Fruit fly (Drosophila melanogaster) whole organism, embryonic: ENCODE data around the gene Gale.

ENCODE experiments used
- ATbp ChIP-seq: fragments of 200-800 bp; sonication (Bioruptor generic); optimal IDR thresholded peaks from 2 replicates; lab custom pipeline; 2017; ENCODE audit warnings: missing biosample characterization, mild to moderate bottlenecking, missing genetic modification characterization, missing genetic modification reagents
- CG10147 ChIP-seq: fragments of 200-800 bp; sonication (Bioruptor generic); optimal IDR thresholded peaks from 2 replicates; lab custom pipeline; 2019; ENCODE audit warnings: missing biosample characterization, mild to moderate bottlenecking, missing genetic modification characterization, moderate library complexity
- CG10267 ChIP-seq: fragments of 200-800 bp; sonication (Bioruptor generic); optimal IDR thresholded peaks from 2 replicates; lab custom pipeline; 2018; ENCODE audit warnings: missing biosample characterization, mild to moderate bottlenecking, missing genetic modification characterization, moderate library complexity
- CG10321 ChIP-seq: fragments of 200-800 bp; sonication (Bioruptor generic); IDR thresholded peaks from 2 replicates; pipeline ENCODE4 v1.3.6; 2022; ENCODE audit warnings: missing biosample characterization, missing genetic modification characterization
- CG12071 ChIP-seq: fragments of 200-800 bp; sonication (Bioruptor generic); optimal IDR thresholded peaks from 3 replicates; lab custom pipeline; 2018; ENCODE audit warnings: missing biosample characterization, mild to moderate bottlenecking, missing genetic modification characterization
- CG12155 ChIP-seq: fragments of 200-800 bp; sonication (Bioruptor generic); optimal IDR thresholded peaks from 3 replicates; lab custom pipeline; 2016; ENCODE audit warnings: missing biosample characterization, missing genetic modification characterization
- CG12299 ChIP-seq: fragments of 200-800 bp; sonication (Bioruptor generic); optimal IDR thresholded peaks from 2 replicates; lab custom pipeline; 2018; ENCODE audit warnings: missing biosample characterization, mild to moderate bottlenecking, missing genetic modification characterization
- CG14860 ChIP-seq: fragments of 200-800 bp; sonication (Bioruptor generic); IDR thresholded peaks from 3 replicates; pipeline ENCODE4 v1.3.6; 2022; ENCODE audit warnings: missing biosample characterization, missing genetic modification characterization; ENCODE audit not compliant: partially characterized antibody
- CG15514 ChIP-seq: fragments of 200-800 bp; sonication (Bioruptor generic); optimal IDR thresholded peaks from 3 replicates; lab custom pipeline; 2017; ENCODE audit warnings: missing biosample characterization, missing genetic modification characterization, mild to moderate bottlenecking, moderate library complexity, missing genetic modification reagents
- CG16863 ChIP-seq: fragments of 200-800 bp; sonication (Bioruptor generic); optimal IDR thresholded peaks from 3 replicates; lab custom pipeline; 2016; ENCODE audit warnings: missing biosample characterization, missing genetic modification characterization
- CG18476 ChIP-seq: fragments of 200-800 bp; sonication (Bioruptor generic); optimal IDR thresholded peaks from 2 replicates; lab custom pipeline; 2016; ENCODE audit warnings: missing biosample characterization, mild to moderate bottlenecking, missing genetic modification characterization
- CG18619 ChIP-seq: fragments of 200-800 bp; sonication (Bioruptor generic); optimal IDR thresholded peaks from 3 replicates; lab custom pipeline; 2017; ENCODE audit warnings: missing biosample characterization, mild to moderate bottlenecking, missing genetic modification characterization
- CG2875 ChIP-seq: fragments of 200-800 bp; sonication (Bioruptor generic); optimal IDR thresholded peaks from 2 replicates; lab custom pipeline; 2017; ENCODE audit warnings: missing biosample characterization, mild to moderate bottlenecking, missing genetic modification characterization, missing genetic modification reagents
- CG3838 ChIP-seq: fragments of 200-800 bp; sonication (Bioruptor generic); optimal IDR thresholded peaks from 3 replicates; lab custom pipeline; 2016; ENCODE audit warnings: missing biosample characterization, missing genetic modification characterization
- CG4730 ChIP-seq: fragments of 200-800 bp; sonication (Bioruptor generic); IDR thresholded peaks from 2 replicates; pipeline ENCODE4 v1.3.6; 2022; ENCODE audit warnings: missing biosample characterization, missing genetic modification characterization
- CG7357 ChIP-seq: fragments of 200-800 bp; sonication (Bioruptor generic); IDR thresholded peaks from 3 replicates; pipeline ENCODE4 v1.3.6; 2022; ENCODE audit warnings: missing biosample characterization, missing genetic modification characterization
- CG7556 ChIP-seq: fragments of 200-800 bp; sonication (Bioruptor generic); optimal IDR thresholded peaks from 2 replicates; lab custom pipeline; 2017; ENCODE audit warnings: missing biosample characterization, mild to moderate bottlenecking, missing genetic modification characterization
- CG7839 ChIP-seq: fragments of 200-800 bp; sonication (Bioruptor generic); optimal IDR thresholded peaks from 3 replicates; lab custom pipeline; 2018; ENCODE audit warnings: missing biosample characterization, mild to moderate bottlenecking, missing genetic modification characterization, moderate library complexity
- CG8388 ChIP-seq: fragments of 200-800 bp; sonication (Bioruptor generic); optimal IDR thresholded peaks from 2 replicates; lab custom pipeline; 2019; ENCODE audit warnings: missing biosample characterization, mild to moderate bottlenecking, missing genetic modification characterization, moderate library complexity
- CG9437 ChIP-seq: fragments of 200-800 bp; sonication (Bioruptor generic); optimal IDR thresholded peaks from 2 replicates; lab custom pipeline; 2018; ENCODE audit warnings: missing biosample characterization, mild to moderate bottlenecking, missing genetic modification characterization
- CG9727 ChIP-seq: fragments of 200-800 bp; sonication (Bioruptor generic); optimal IDR thresholded peaks from 3 replicates; lab custom pipeline; 2017; ENCODE audit warnings: missing biosample characterization, mild to moderate bottlenecking, missing genetic modification characterization
- CG9932 ChIP-seq: fragments of 200-800 bp; sonication (Bioruptor generic); IDR thresholded peaks from 2 replicates; pipeline ENCODE4 v1.3.6; 2022; ENCODE audit warnings: missing biosample characterization, missing genetic modification characterization
- Fer2 ChIP-seq: fragments of 200-800 bp; sonication (Bioruptor generic); optimal IDR thresholded peaks from 2 replicates; lab custom pipeline; 2018; ENCODE audit warnings: missing biosample characterization, mild to moderate bottlenecking, missing genetic modification characterization, moderate library complexity
- HmgZ ChIP-seq: fragments of 200-800 bp; sonication (Bioruptor generic); optimal IDR thresholded peaks from 2 replicates; lab custom pipeline; 2018; ENCODE audit warnings: missing biosample characterization, mild to moderate bottlenecking, missing genetic modification characterization
- Lim3 ChIP-seq: fragments of 200-800 bp; sonication (Bioruptor generic); IDR thresholded peaks from 2 replicates; pipeline ENCODE4 v1.3.6; 2022; ENCODE audit warnings: missing biosample characterization, missing genetic modification characterization
- Neu2 ChIP-seq: fragments of 200-800 bp; sonication (Bioruptor generic); optimal IDR thresholded peaks from 3 replicates; lab custom pipeline; 2016; ENCODE audit warnings: missing biosample characterization, missing genetic modification characterization, borderline replicate concordance
- Opbp ChIP-seq: fragments of 200-800 bp; sonication (Bioruptor generic); IDR thresholded peaks from 3 replicates; pipeline ENCODE4 v1.3.6; 2022; ENCODE audit warnings: missing biosample characterization, missing genetic modification characterization; ENCODE audit not compliant: partially characterized antibody
- Ravus ChIP-seq: fragments of 200-800 bp; sonication (Bioruptor generic); IDR thresholded peaks from 2 replicates; pipeline ENCODE4 v1.3.6; 2022; ENCODE audit warnings: missing biosample characterization, missing genetic modification characterization
- Taf1 ChIP-seq: fragments of 200-800 bp; sonication (Bioruptor generic); IDR thresholded peaks from 2 replicates; pipeline ENCODE4 v1.3.6; 2022; ENCODE audit warnings: missing biosample characterization, missing genetic modification characterization
- ap ChIP-seq: fragments of 200-800 bp; sonication (Bioruptor generic); IDR thresholded peaks from 2 replicates; pipeline ENCODE4 v1.3.6; 2022; ENCODE audit warnings: missing biosample characterization, missing genetic modification characterization
- cg ChIP-seq: fragments of 200-800 bp; sonication (Bioruptor generic); optimal IDR thresholded peaks from 3 replicates; lab custom pipeline; 2019; ENCODE audit warnings: missing biosample characterization, mild to moderate bottlenecking, missing genetic modification characterization, moderate library complexity
- croc ChIP-seq: fragments of 200-800 bp; sonication (Bioruptor generic); conservative IDR thresholded peaks from 3 replicates; pipeline ENCODE4 v1.3.6; 2022; ENCODE audit warnings: missing biosample characterization, missing genetic modification characterization
- cwo ChIP-seq: fragments of 200-800 bp; sonication (Bioruptor generic); optimal IDR thresholded peaks from 3 replicates; lab custom pipeline; 2017; ENCODE audit warnings: missing biosample characterization, missing genetic modification characterization, mild to moderate bottlenecking, moderate library complexity, missing genetic modification reagents
- ems ChIP-seq: fragments of 200-800 bp; sonication (Bioruptor generic); optimal IDR thresholded peaks from 3 replicates; lab custom pipeline; 2016; ENCODE audit warnings: missing biosample characterization, missing genetic modification characterization
- ewg ChIP-seq: fragments of 200-800 bp; sonication (Bioruptor generic); optimal IDR thresholded peaks from 3 replicates; lab custom pipeline; 2017; ENCODE audit warnings: mild to moderate bottlenecking, missing biosample characterization, missing genetic modification reagents, missing genetic modification characterization
- fd96Cb ChIP-seq: fragments of 200-800 bp; sonication (Bioruptor generic); optimal IDR thresholded peaks from 2 replicates; lab custom pipeline; 2018; ENCODE audit warnings: missing biosample characterization, mild to moderate bottlenecking, missing genetic modification characterization, moderate library complexity
- h ChIP-seq: fragments of >200 bp; optimal IDR thresholded peaks from 2 replicates; lab custom pipeline; 2017
- hb ChIP-seq: fragments of 200-800 bp; sonication (Bioruptor generic); IDR thresholded peaks from 3 replicates; pipeline ENCODE4 v1.3.6; 2022; ENCODE audit warnings: missing biosample characterization, missing genetic modification characterization; ENCODE audit not compliant: partially characterized antibody
- hbn ChIP-seq: fragments of 200-800 bp; sonication (Bioruptor generic); IDR thresholded peaks from 2 replicates; pipeline ENCODE4 v1.3.6; 2022; ENCODE audit warnings: missing biosample characterization, missing genetic modification characterization; ENCODE audit not compliant: partially characterized antibody
- jumu ChIP-seq: fragments of 200-800 bp; sonication (Bioruptor generic); optimal IDR thresholded peaks from 3 replicates; lab custom pipeline; 2016; ENCODE audit warnings: missing biosample characterization, missing genetic modification characterization
- lab ChIP-seq: fragments of 200-800 bp; sonication (Bioruptor generic); optimal IDR thresholded peaks from 3 replicates; lab custom pipeline; 2017; ENCODE audit warnings: missing biosample characterization, missing genetic modification characterization, mild to moderate bottlenecking, moderate library complexity, missing genetic modification reagents
- pb ChIP-seq: fragments of 200-800 bp; sonication (Bioruptor generic); optimal IDR thresholded peaks from 3 replicates; lab custom pipeline; 2016; ENCODE audit warnings: missing biosample characterization, missing genetic modification characterization
- salm ChIP-seq: fragments of 200-800 bp; sonication (Bioruptor generic); optimal IDR thresholded peaks from 2 replicates; lab custom pipeline; 2018; ENCODE audit warnings: missing biosample characterization, mild to moderate bottlenecking, missing genetic modification characterization
- stwl ChIP-seq: fragments of 200-800 bp; sonication (Bioruptor generic); optimal IDR thresholded peaks from 3 replicates; lab custom pipeline; 2018; ENCODE audit warnings: missing biosample characterization, mild to moderate bottlenecking, missing genetic modification characterization, moderate library complexity
- sug ChIP-seq: fragments of 200-800 bp; optimal IDR thresholded peaks from 2 replicates; lab custom pipeline; 2019; ENCODE audit warnings: missing biosample characterization, mild to moderate bottlenecking, missing genetic modification characterization, moderate library complexity
- tgo ChIP-seq: fragments of 200-800 bp; sonication (Bioruptor generic); IDR thresholded peaks from 3 replicates; pipeline ENCODE4 v1.3.6; 2022; ENCODE audit warnings: missing biosample characterization, missing genetic modification characterization
- trem ChIP-seq: fragments of 200-800 bp; optimal IDR thresholded peaks from 3 replicates; lab custom pipeline; 2019; ENCODE audit warnings: missing biosample characterization, mild to moderate bottlenecking, missing genetic modification characterization, moderate library complexity
- unpg ChIP-seq: fragments of 200-800 bp; sonication (Bioruptor generic); optimal IDR thresholded peaks from 3 replicates; lab custom pipeline; 2018; ENCODE audit warnings: missing biosample characterization, mild to moderate bottlenecking, missing genetic modification characterization, moderate library complexity
- yki ChIP-seq: fragments of >200 bp; optimal IDR thresholded peaks from 3 replicates; lab custom pipeline; 2018

Gene Gale

dm6 chr3L:634319-635015 lies 13.9 kb upstream of the Gale start:
- TF ChIP-seq fd96Cb (tag; lab: Kevin White, UChicago) (peak; percentile 94), CG12155 (GFP tag; lab: Kevin White, UChicago) (peak; percentile 81), CG10321 (GFP tag; lab: Robert Waterston, UW) (peak; percentile 63), CG7556 (GFP tag; lab: Kevin White, UChicago) (peak; percentile 92), CG7839 (tag; lab: Kevin White, UChicago) (peak; percentile 92), salm (tag; lab: Kevin White, UChicago) (peak; percentile 86), ATbp (GFP tag; lab: Kevin White, UChicago) (peak; percentile 94), Ravus (peak; percentile 48), CG18476 (peak; percentile 84), ems (GFP tag; lab: Kevin White, UChicago) (peak; percentile 90), CG3838 (GFP tag; lab: Kevin White, UChicago) (peak; percentile 68), sug (tag; lab: Kevin White, UChicago) (no peak), CG4730 (GFP tag; lab: Robert Waterston, UW) (peak; percentile 86), jumu (GFP tag; lab: Kevin White, UChicago) (peak; percentile 93), Opbp (GFP tag; lab: Robert Waterston, UW) (no peak), Lim3 (GFP tag; lab: Robert Waterston, UW) (peak; percentile 82), CG2875 (peak; percentile 90), CG9437 (GFP tag; lab: Kevin White, UChicago) (peak; percentile 82), hb (GFP tag; lab: Robert Waterston, UW) (no peak), croc (peak; percentile 92), yki (lab: Kevin White, UChicago) (no peak), CG14860 (GFP tag; lab: Robert Waterston, UW) (no peak), ap (peak; percentile 88), unpg (GFP tag; lab: Kevin White, UChicago) (peak; percentile 94), ewg (GFP tag; lab: Kevin White, UChicago) (peak; percentile 89), cwo (peak; percentile 39), trem (tag; lab: Kevin White, UChicago) (peak; percentile 96), CG15514 (GFP tag; lab: Kevin White, UChicago) (peak; percentile 38), CG12071 (GFP tag; lab: Kevin White, UChicago) (peak; percentile 84), CG7357 (GFP tag; lab: Robert Waterston, UW) (peak; percentile 75), stwl (tag; lab: Kevin White, UChicago) (peak; percentile 59), HmgZ (tag; lab: Kevin White, UChicago) (peak; percentile 77), CG10267 (tag; lab: Kevin White, UChicago) (peak; percentile 89), hbn (GFP tag; lab: Robert Waterston, UW) (no peak), tgo (GFP tag; lab: Robert Waterston, UW) (peak; percentile 85), CG9932 (GFP tag; lab: Robert Waterston, UW) (peak; percentile 43), CG10147 (GFP tag; lab: Kevin White, UChicago) (peak; percentile 59), CG18619 (GFP tag; lab: Kevin White, UChicago) (peak; percentile 84), Neu2 (GFP tag; lab: Kevin White, UChicago) (peak; percentile 68), CG12299 (tag; lab: Kevin White, UChicago) (peak; percentile 83), pb (GFP tag; lab: Kevin White, UChicago) (peak; percentile 87), CG8388 (GFP tag; lab: Kevin White, UChicago) (peak; percentile 95), Taf1 (GFP tag; lab: Robert Waterston, UW) (0 out of 2 replicates have a peak, but pooled peaks have one; percentile 37), h (lab: Kevin White, UChicago) (no peak), lab (peak; percentile 88), CG9727 (GFP tag; lab: Kevin White, UChicago) (peak; percentile 94), CG16863 (GFP tag; lab: Kevin White, UChicago) (peak; percentile 92), Fer2 (peak; percentile 50), cg (GFP tag; lab: Kevin White, UChicago) (peak; percentile 65)
